Fruit fly (Drosophila melanogaster): Measurements from ENCODE around the gene Chc.

The Chc gene

dm6 chrX:15844139-15844538, 8.8 kb upstream of the Chc start, which contains the start of the genes ArgRS and CG8578 (continued):
- TF ChIP-seq CG30020 (tag; optimal IDR thresholded peaks at IDR 0.05) = peak; percentile 96
- TF ChIP-seq Atf3 (GFP tag; optimal IDR thresholded peaks at IDR 0.05) = peak; percentile 66
- peak in 1 of 2 experiments; percentile 38 for TF ChIP-seq Eip74EF (GFP tag; optimal IDR thresholded peaks at IDR 0.05)
- no peak for TF ChIP-seq unpg (GFP tag; optimal IDR thresholded peaks at IDR 0.05)
- peak; percentile 32; the same call in 1 of the 2 replicates for TF ChIP-seq al (GFP tag; IDR thresholded peaks at IDR 0.05)
- peak in 1 of 2 experiments; percentile 40 for TF ChIP-seq insv (GFP tag; optimal IDR thresholded peaks at IDR 0.05)
- peak; percentile 41 for TF ChIP-seq twi (tag; optimal IDR thresholded peaks at IDR 0.05)
- TF ChIP-seq CG31365 (tag; optimal IDR thresholded peaks at IDR 0.05) = no peak
- TF ChIP-seq CG42726 (GFP tag; IDR thresholded peaks at IDR 0.05; ENCODE audit: partially characterized antibody) = no peak
- no peak for TF ChIP-seq bcd (GFP tag; optimal IDR thresholded peaks at IDR 0.05)
- TF ChIP-seq inv (GFP tag; IDR thresholded peaks at IDR 0.05; ENCODE audit: partially characterized antibody) = peak; percentile 85
- peak; percentile 10 for TF ChIP-seq D19B (GFP tag; optimal IDR thresholded peaks at IDR 0.05)
- no peak for TF ChIP-seq CG10462 (GFP tag; optimal IDR thresholded peaks at IDR 0.05)
- peak; percentile 75; the same call in 2 of the 3 replicates for TF ChIP-seq tgo (GFP tag; IDR thresholded peaks at IDR 0.05)
- TF ChIP-seq D19A (tag; optimal IDR thresholded peaks at IDR 0.05) = no peak
- TF ChIP-seq CG13296 (GFP tag; optimal IDR thresholded peaks at IDR 0.05) = no peak
- TF ChIP-seq knrl (GFP tag; IDR thresholded peaks at IDR 0.05; ENCODE audit: partially characterized antibody) = peak; percentile 91
- TF ChIP-seq grau (tag; optimal IDR thresholded peaks at IDR 0.05) = peak; percentile 53
- TF ChIP-seq zfh2 (GFP tag; optimal IDR thresholded peaks at IDR 0.05) = peak; percentile 70
- no peak for TF ChIP-seq Six4 (GFP tag; optimal IDR thresholded peaks at IDR 0.05)
- TF ChIP-seq chinmo (GFP tag; IDR thresholded peaks at IDR 0.05; ENCODE audit: partially characterized antibody) = peak; percentile 72; the same call in 2 of the 4 replicates
- no peak for TF ChIP-seq CG12104 (GFP tag; optimal IDR thresholded peaks at IDR 0.05)
- no peak; the same call in 1 of the 2 replicates for TF ChIP-seq CG32772 (GFP tag; IDR thresholded peaks at IDR 0.05)
- TF ChIP-seq Nf-YB (GFP tag; optimal IDR thresholded peaks at IDR 0.05) = no peak
- TF ChIP-seq ci (GFP tag; IDR thresholded peaks at IDR 0.05) = no peak
- TF ChIP-seq CoRest (tag; optimal IDR thresholded peaks at IDR 0.05) = peak; percentile 54
- no peak for TF ChIP-seq ranshi (GFP tag; IDR thresholded peaks at IDR 0.05)
- TF ChIP-seq CG8765 (GFP tag; IDR thresholded peaks at IDR 0.05) = peak; percentile 56; the same call in 1 of the 2 replicates
- no peak for TF ChIP-seq CG6683 (GFP tag; optimal IDR thresholded peaks at IDR 0.05)
- TF ChIP-seq maf-S (GFP tag; optimal IDR thresholded peaks at IDR 0.05) = peak; percentile 37
- peak; percentile 88 for TF ChIP-seq Scr (GFP tag; IDR thresholded peaks at IDR 0.05; ENCODE audit: partially characterized antibody)
- TF ChIP-seq CG10321 (GFP tag; IDR thresholded peaks at IDR 0.05) = no peak
- TF ChIP-seq CG30431 (GFP tag; optimal IDR thresholded peaks at IDR 0.05) = no peak
- TF ChIP-seq ro (GFP tag; IDR thresholded peaks at IDR 0.05) = no peak
- no peak for TF ChIP-seq Neu2 (GFP tag; optimal IDR thresholded peaks at IDR 0.05; ENCODE audit: borderline replicate concordance)
- peak; percentile 78 for TF ChIP-seq CG17802 (tag; optimal IDR thresholded peaks at IDR 0.05)
- no peak for TF ChIP-seq CG11723 (GFP tag; optimal IDR thresholded peaks at IDR 0.05)
- no peak for TF ChIP-seq grn (GFP tag; optimal IDR thresholded peaks at IDR 0.05)
- peak; percentile 86 for TF ChIP-seq CG17361 (GFP tag; IDR thresholded peaks at IDR 0.05)
- no peak for TF ChIP-seq pan (optimal IDR thresholded peaks at IDR 0.05)
- TF ChIP-seq pan (GFP tag; optimal IDR thresholded peaks at IDR 0.05 in 1 of 2, IDR thresholded peaks at IDR 0.05 in 1 of 2) = peak in 1 of 2 experiments; percentile 76
- TF ChIP-seq Usf (GFP tag; optimal IDR thresholded peaks at IDR 0.05) = no peak
- peak; percentile 10 for TF ChIP-seq PHDP (tag; optimal IDR thresholded peaks at IDR 0.05)
- peak; percentile 19 for TF ChIP-seq az2 (GFP tag; optimal IDR thresholded peaks at IDR 0.05)
- no peak for TF ChIP-seq CG8478 (optimal IDR thresholded peaks at IDR 0.05)
- TF ChIP-seq NFAT (GFP tag; IDR thresholded peaks at IDR 0.05) = no peak
- no peak for TF ChIP-seq CG17568 (GFP tag; optimal IDR thresholded peaks at IDR 0.05)
- 0 out of 2 replicates have a peak, but pooled peaks have one; percentile 51 for TF ChIP-seq CG10366 (GFP tag; IDR thresholded peaks at IDR 0.05)
- TF ChIP-seq gsb (GFP tag; IDR thresholded peaks at IDR 0.05) = no peak
- TF ChIP-seq ase (GFP tag; IDR thresholded peaks at IDR 0.05) = peak; percentile 55; the same call in 2 of the 3 replicates
- TF ChIP-seq cg (GFP tag; optimal IDR thresholded peaks at IDR 0.05) = peak; percentile 26

Measured in whole organism, embryonic.